Worm (Caenorhabditis elegans) whole organism, L4 larva: ENCODE measurements around the gene T01H3.2.

ENCODE experiments used
- ZK337.2 ChIP-seq: fragments of 200-800 bp; sonication (Bioruptor generic); IDR thresholded peaks from 2 replicates; pipeline ENCODE4 v1.3.6; 2022; ENCODE audit warnings: missing genetic modification reagents, missing genetic modification characterization, missing compliant biosample characterization
- aly-2 ChIP-seq: sonication (generic microtip); optimal IDR thresholded peaks from 2 replicates; lab custom pipeline; 2018; ENCODE audit warnings: missing biosample characterization, missing genetic modification characterization
- dve-1 ChIP-seq: sonication (generic microtip); optimal IDR thresholded peaks from 2 replicates; lab custom pipeline; 2017; ENCODE audit warnings: antibody characterized with exemption, mild to moderate bottlenecking, missing genetic modification characterization, missing compliant biosample characterization; ENCODE audit not compliant: insufficient read depth
- lin-13 ChIP-seq: fragments of 150-350 bp; optimal IDR thresholded peaks from 2 replicates; lab custom pipeline; 2014; ENCODE audit warnings: missing biosample characterization, missing genetic modification reagents, missing genetic modification characterization
- lin-15B ChIP-seq: fragments of 150-350 bp; sonication (generic microtip); optimal IDR thresholded peaks from 3 replicates; lab custom pipeline; 2014; ENCODE audit warnings: missing biosample characterization, missing genetic modification characterization
- nhr-6 ChIP-seq: fragments of 150-350 bp; optimal IDR thresholded peaks from 2 replicates; lab custom pipeline; 2014; ENCODE audit warnings: missing biosample characterization, missing genetic modification characterization
- nhr-76 ChIP-seq: fragments of 150-350 bp; optimal IDR thresholded peaks from 2 replicates; lab custom pipeline; 2014; ENCODE audit warnings: missing biosample characterization, missing genetic modification characterization
- pqm-1 ChIP-seq: sonication (generic microtip); optimal IDR thresholded peaks from 2 replicates; lab custom pipeline; 2017; ENCODE audit warnings: missing biosample characterization, missing genetic modification characterization
- spr-3 ChIP-seq: fragments of 200-800 bp; sonication (Bioruptor generic); optimal IDR thresholded peaks from 2 replicates; lab custom pipeline; 2018; ENCODE audit warnings: mild to moderate bottlenecking, missing genetic modification characterization, missing compliant biosample characterization
- ztf-7 ChIP-seq: fragments of 150-350 bp; optimal IDR thresholded peaks from 2 replicates; lab custom pipeline; 2014; ENCODE audit warnings: missing biosample characterization, missing genetic modification characterization

ce11 chrII:7891869-7892615, 14.2 kb upstream of the T01H3.2 start:
- TF ChIP-seq lin-13 (GFP tag; lab: Kevin White, UChicago) (no peak), pqm-1 (tag; lab: Kevin White, UChicago) (peak; percentile 56), spr-3 (GFP tag; lab: Kevin White, UChicago) (no peak), aly-2 (no peak), ZK337.2 (GFP tag; lab: Robert Waterston, UW) (no peak), nhr-76 (tag; lab: Kevin White, UChicago) (no peak), lin-15B (tag; lab: Kevin White, UChicago) (no peak), nhr-6 (no peak), ztf-7 (tag; lab: Kevin White, UChicago) (no peak), dve-1 (tag; lab: Kevin White, UChicago) (peak; percentile 63)
